Fruit fly (Drosophila melanogaster) whole organism, pupa: ENCODE measurements around the gene CG44290.

ENCODE experiments used
- CG10348 ChIP-seq: fragments of 200-800 bp; sonication (Bioruptor generic); IDR thresholded peaks from 2 replicates; pipeline ENCODE4 v1.3.6; 2022; ENCODE audit warnings: missing biosample characterization, missing genetic modification characterization
- CG12605 ChIP-seq: fragments of 200-800 bp; sonication (Bioruptor generic); IDR thresholded peaks from 2 replicates; pipeline ENCODE4 v1.3.6; 2022; ENCODE audit warnings: missing biosample characterization, missing genetic modification characterization
- CG14655 ChIP-seq: fragments of 200-800 bp; sonication (Bioruptor generic); optimal IDR thresholded peaks from 3 replicates; lab custom pipeline; 2017; ENCODE audit warnings: mild to moderate bottlenecking, missing biosample characterization, missing genetic modification reagents, missing genetic modification characterization
- CG15710 ChIP-seq: fragments of 200-800 bp; sonication (Bioruptor generic); optimal IDR thresholded peaks from 2 replicates; lab custom pipeline; 2018; ENCODE audit warnings: missing biosample characterization, mild to moderate bottlenecking, missing genetic modification characterization, moderate library complexity
- CG34367 ChIP-seq: fragments of 200-800 bp; sonication (Bioruptor generic); optimal IDR thresholded peaks from 2 replicates; lab custom pipeline; 2018; ENCODE audit warnings: missing biosample characterization, mild to moderate bottlenecking, missing genetic modification characterization
- CG8301 ChIP-seq: fragments of 200-800 bp; sonication (Bioruptor generic); optimal IDR thresholded peaks from 2 replicates; lab custom pipeline; 2018; ENCODE audit warnings: missing biosample characterization, mild to moderate bottlenecking, missing genetic modification characterization
- CG9948 ChIP-seq: fragments of 200-800 bp; sonication (Bioruptor generic); optimal IDR thresholded peaks from 2 replicates; lab custom pipeline; 2018; ENCODE audit warnings: missing biosample characterization, mild to moderate bottlenecking, missing genetic modification characterization, moderate library complexity
- EcR ChIP-seq: fragments of 200-800 bp; sonication (Bioruptor generic); optimal IDR thresholded peaks from 3 replicates; lab custom pipeline; 2019; ENCODE audit warnings: missing biosample characterization, missing genetic modification characterization, mild to moderate bottlenecking, moderate library complexity, missing genetic modification reagents
- Pif1A ChIP-seq: fragments of 200-800 bp; sonication (Bioruptor generic); optimal IDR thresholded peaks from 3 replicates; lab custom pipeline; 2016; ENCODE audit warnings: missing biosample characterization, missing genetic modification characterization
- Pif1B ChIP-seq: fragments of 200-800 bp; sonication (Bioruptor generic); optimal IDR thresholded peaks from 3 replicates; lab custom pipeline; 2016; ENCODE audit warnings: missing biosample characterization, missing genetic modification characterization
- Snoo ChIP-seq: fragments of 200-800 bp; sonication (Bioruptor generic); optimal IDR thresholded peaks from 3 replicates; lab custom pipeline; 2017; ENCODE audit warnings: missing biosample characterization, mild to moderate bottlenecking, missing genetic modification characterization, inconsistent platforms
- fd96Ca ChIP-seq: fragments of 200-800 bp; sonication (Bioruptor generic); IDR thresholded peaks from 3 replicates; pipeline ENCODE4 v1.3.6; 2022; ENCODE audit warnings: missing biosample characterization, missing genetic modification characterization
- gl ChIP-seq: fragments of 200-800 bp; sonication (Bioruptor generic); optimal IDR thresholded peaks from 2 replicates; lab custom pipeline; 2018; ENCODE audit warnings: missing biosample characterization, mild to moderate bottlenecking, missing genetic modification characterization

- TF ChIP-seq CG14655 (GFP tag; lab: Kevin White, UChicago) (no peak), CG12605 (no peak), Pif1B (GFP tag; lab: Kevin White, UChicago) (no peak), Snoo (tag; lab: Kevin White, UChicago) (no peak), CG34367 (tag; lab: Kevin White, UChicago) (no peak), CG9948 (no peak), CG10348 (GFP tag; lab: Robert Waterston, UW) (no peak), gl (tag; lab: Kevin White, UChicago) (no peak), Pif1A (GFP tag; lab: Kevin White, UChicago) (no peak), fd96Ca (no peak), EcR (GFP tag; lab: Kevin White, UChicago) (no peak), CG8301 (tag; lab: Kevin White, UChicago) (no peak), CG15710 (tag; lab: Kevin White, UChicago) (no peak)
These were observed 732 bp downstream of the CG44290 start, which contains the start of gene CG43447 for dm6 chr3R:27440012-27440411.
